Worm (Caenorhabditis elegans) whole organism, L2 larva: Measurements from ENCODE around the gene Y54F10AM.6.

Source experiments
- ZK546.5 ChIP-seq: sonication (generic microtip); optimal IDR thresholded peaks from 2 replicates; lab custom pipeline; 2017; ENCODE audit warnings: missing biosample characterization, missing genetic modification characterization
- ama-1 ChIP-seq: fragments of 150-350 bp; optimal IDR thresholded peaks from 2 replicates; lab custom pipeline; 2018; ENCODE audit warnings: inconsistent platforms
- blmp-1 ChIP-seq: sonication (generic microtip); optimal IDR thresholded peaks from 2 replicates; lab custom pipeline; 2017; ENCODE audit warnings: missing genetic modification characterization, mild to moderate bottlenecking, missing compliant biosample characterization, antibody characterized with exemption, moderate library complexity; ENCODE audit not compliant: insufficient read depth
- crh-2 ChIP-seq: sonication (generic microtip); optimal IDR thresholded peaks from 2 replicates; lab custom pipeline; 2017; ENCODE audit warnings: missing biosample characterization, missing genetic modification characterization
- dmd-4 ChIP-seq: sonication (generic microtip); optimal IDR thresholded peaks from 2 replicates; lab custom pipeline; 2017; ENCODE audit warnings: missing biosample characterization, missing genetic modification characterization
- elt-3 ChIP-seq: sonication (generic microtip); optimal IDR thresholded peaks from 2 replicates; lab custom pipeline; 2017; ENCODE audit warnings: missing biosample characterization, missing genetic modification characterization
- lin-13 ChIP-seq: fragments of 150-350 bp; optimal IDR thresholded peaks from 2 replicates; lab custom pipeline; 2014; ENCODE audit warnings: missing biosample characterization, missing genetic modification reagents, missing genetic modification characterization
- lin-39 ChIP-seq: fragments of 150-350 bp; optimal IDR thresholded peaks from 2 replicates; lab custom pipeline; 2014; ENCODE audit warnings: missing biosample characterization, missing genetic modification reagents, missing genetic modification characterization
- mab-5 ChIP-seq: fragments of 150-350 bp; optimal IDR thresholded peaks from 2 replicates; lab custom pipeline; 2014; ENCODE audit warnings: missing biosample characterization, missing genetic modification characterization
- unc-55 ChIP-seq: fragments of 150-350 bp; sonication (generic microtip); optimal IDR thresholded peaks from 3 replicates; lab custom pipeline; 2014; ENCODE audit warnings: missing biosample characterization, missing genetic modification reagents, missing genetic modification characterization
- unc-62 ChIP-seq: fragments of 150-350 bp; optimal IDR thresholded peaks from 2 replicates; lab custom pipeline; 2014; ENCODE audit warnings: missing biosample characterization, missing genetic modification reagents, missing genetic modification characterization
- ztf-11 ChIP-seq: sonication (generic microtip); optimal IDR thresholded peaks from 2 replicates; lab custom pipeline; 2017; ENCODE audit warnings: missing biosample characterization, missing genetic modification characterization

DNA sequence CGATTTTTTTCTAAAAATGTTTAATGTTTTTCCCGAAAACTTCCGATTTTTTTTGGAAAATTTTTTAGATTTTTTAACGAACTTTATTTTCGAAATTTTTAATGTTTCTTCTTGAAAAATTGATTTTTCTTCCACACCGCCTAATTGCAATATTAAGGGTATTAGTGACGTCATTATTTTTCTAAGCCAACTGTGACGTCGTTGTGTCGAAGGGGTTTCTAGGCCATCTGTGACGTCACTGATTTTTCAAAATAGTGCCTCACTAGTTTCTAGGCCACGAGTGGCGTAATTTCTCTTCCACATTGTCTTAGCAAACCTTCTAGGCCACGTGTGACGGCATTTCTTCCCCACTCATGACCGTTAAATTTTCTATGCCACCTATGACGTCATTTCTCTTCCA is 43.4 kb downstream of the Y54F10AM.6 start:
- no peak for TF ChIP-seq ZK546.5 (tag; lab: Kevin White, UChicago)
- no peak for TF ChIP-seq crh-2 (tag; lab: Kevin White, UChicago)
- TF ChIP-seq unc-55, result no peak
- TF ChIP-seq blmp-1 (tag; lab: Kevin White, UChicago), result no peak
- TF ChIP-seq elt-3 (tag; lab: Kevin White, UChicago), result no peak
- TF ChIP-seq dmd-4, result no peak
- no peak for TF ChIP-seq lin-13
- TF ChIP-seq mab-5 (tag; lab: Kevin White, UChicago), result no peak
- no peak for TF ChIP-seq ztf-11
- no peak for TF ChIP-seq ama-1
- no peak for TF ChIP-seq unc-62 (GFP tag; lab: Kevin White, UChicago)
- TF ChIP-seq lin-39 (tag; lab: Kevin White, UChicago), result no peak
